Fruit fly (Drosophila melanogaster): Measurements from ENCODE around the gene Mlp84B.

The Mlp84B gene

dm6 chr3R:7117590-7117989, at the start of gene Mlp84B:
Gene Mlp84B (minus strand): TSS chr3R:7117732.
- TF ChIP-seq CG4318 (GFP tag; optimal IDR thresholded peaks at IDR 0.05), result no peak
- no peak for TF ChIP-seq CG31627 (GFP tag; optimal IDR thresholded peaks at IDR 0.05)
- no peak for TF ChIP-seq Sox15 (GFP tag; optimal IDR thresholded peaks at IDR 0.05)
- no peak for TF ChIP-seq Blimp-1 (GFP tag; optimal IDR thresholded peaks at IDR 0.05)
- no peak for TF ChIP-seq Sox14 (GFP tag; optimal IDR thresholded peaks at IDR 0.05)
- TF ChIP-seq Hr39 (GFP tag; optimal IDR thresholded peaks at IDR 0.05), result no peak
- no peak for TF ChIP-seq CG16779 (tag; optimal IDR thresholded peaks at IDR 0.05)
- TF ChIP-seq esn (GFP tag; optimal IDR thresholded peaks at IDR 0.05), result no peak
- TF ChIP-seq OdsH (GFP tag; optimal IDR thresholded peaks at IDR 0.05), result no peak
- TF ChIP-seq CG11902 (GFP tag; optimal IDR thresholded peaks at IDR 0.05), result no peak
- no peak for TF ChIP-seq topi (GFP tag; optimal IDR thresholded peaks at IDR 0.05)
- TF ChIP-seq CG8119 (GFP tag; IDR thresholded peaks at IDR 0.05), result no peak
- no peak for TF ChIP-seq CG10631 (GFP tag; optimal IDR thresholded peaks at IDR 0.05)
- TF ChIP-seq svp (GFP tag), result no peak
- no peak for TF ChIP-seq Hr38 (GFP tag; optimal IDR thresholded peaks at IDR 0.05)
- no peak for TF ChIP-seq dac (GFP tag; optimal IDR thresholded peaks at IDR 0.05)
- TF ChIP-seq CG6276 (GFP tag; optimal IDR thresholded peaks at IDR 0.05), result no peak
- TF ChIP-seq Met (GFP tag; optimal IDR thresholded peaks at IDR 0.05), result no peak
- no peak for TF ChIP-seq CG11294 (GFP tag; IDR thresholded peaks at IDR 0.05)
- no peak for TF ChIP-seq Sox102F (GFP tag; optimal IDR thresholded peaks at IDR 0.05)

- TF ChIP-seq CG11902 (GFP tag; optimal IDR thresholded peaks at IDR 0.05) (no peak), CG8119 (GFP tag; IDR thresholded peaks at IDR 0.05) (0 out of 3 replicates have a peak, but pooled peaks have one; percentile 32), CG32006 (GFP tag; optimal IDR thresholded peaks at IDR 0.05) (no peak), dsx (GFP tag; optimal IDR thresholded peaks at IDR 0.05; ENCODE audit: poor library complexity, severe bottlenecking) (peak; percentile 48), Eip75B (GFP tag; optimal IDR thresholded peaks at IDR 0.05) (peak; percentile 8), Sox14 (GFP tag; optimal IDR thresholded peaks at IDR 0.05) (no peak), CG6808 (GFP tag; optimal IDR thresholded peaks at IDR 0.05) (peak; percentile 29), CG9139 (GFP tag; optimal IDR thresholded peaks at IDR 0.05) (peak; percentile 10), topi (GFP tag; optimal IDR thresholded peaks at IDR 0.05) (no peak), CG6854 (GFP tag; optimal IDR thresholded peaks at IDR 0.05) (peak; percentile 35), esn (GFP tag; optimal IDR thresholded peaks at IDR 0.05) (peak; percentile 27), Blimp-1 (GFP tag; optimal IDR thresholded peaks at IDR 0.05) (peak; percentile 8), Eip78C (GFP tag) (peak; percentile 82), Gug (GFP tag; IDR thresholded peaks at IDR 0.05) (no peak), eg (GFP tag; IDR thresholded peaks at IDR 0.05) (0 out of 3 replicates have a peak, but pooled peaks have one; percentile 28), CG6163 (GFP tag; IDR thresholded peaks at IDR 0.05) (peak; percentile 42; the same call in 1 of the 3 replicates), fkh (GFP tag; optimal IDR thresholded peaks at IDR 0.05) (peak; percentile 64), vri (GFP tag; optimal IDR thresholded peaks at IDR 0.05) (peak; percentile 41), CG6792 (GFP tag; optimal IDR thresholded peaks at IDR 0.05) (no peak), CG1621 (tag; optimal IDR thresholded peaks at IDR 0.05) (peak; percentile 72), fd59A (GFP tag; optimal IDR thresholded peaks at IDR 0.05) (no peak), ss (GFP tag; optimal IDR thresholded peaks at IDR 0.05) (peak; percentile 11 to 53)
Observed at dm6 chr3R:7162356-7163289, 45.1 kb upstream of the Mlp84B start, which contains the start of gene sas. Gene sas (plus strand): TSS chr3R:7162808.

dm6 chr3R:7159615-7160014, 42.1 kb upstream of the Mlp84B start:
- peak; percentile 25 for TF ChIP-seq CG6808 (GFP tag; optimal IDR thresholded peaks at IDR 0.05)
- peak; percentile 3 for TF ChIP-seq Smox (GFP tag; optimal IDR thresholded peaks at IDR 0.05)
- TF ChIP-seq topi (GFP tag; optimal IDR thresholded peaks at IDR 0.05), result no peak
- TF ChIP-seq CG6276 (GFP tag; optimal IDR thresholded peaks at IDR 0.05), result peak; percentile 1
- peak; percentile 58 for TF ChIP-seq Eip78C (GFP tag)
- no peak for TF ChIP-seq Sox102F (GFP tag; optimal IDR thresholded peaks at IDR 0.05)
- no peak for TF ChIP-seq CG16779 (tag; optimal IDR thresholded peaks at IDR 0.05)
- TF ChIP-seq Blimp-1 (GFP tag; optimal IDR thresholded peaks at IDR 0.05), result peak; percentile 91
- TF ChIP-seq dsx (GFP tag; optimal IDR thresholded peaks at IDR 0.05; ENCODE audit: poor library complexity, severe bottlenecking), result peak; percentile 4
- TF ChIP-seq ss (GFP tag; optimal IDR thresholded peaks at IDR 0.05), result peak in 1 of 2 experiments; percentile 3
- TF ChIP-seq eg (GFP tag; IDR thresholded peaks at IDR 0.05), result 0 out of 3 replicates have a peak, but pooled peaks have one; percentile 34

Measured in whole organism, prepupa.